Worm (Caenorhabditis elegans) whole organism, L4/young adult: ENCODE results near the gene nhr-122.

Experiments
- dao-5 ChIP-seq: sonication (generic microtip); optimal IDR thresholded peaks from 2 replicates; lab custom pipeline; 2016; ENCODE audit warnings: missing genotype, missing genetic modification characterization, moderate library complexity, missing compliant biosample characterization
- him-1 ChIP-seq: sonication (generic microtip); optimal IDR thresholded peaks from 2 replicates; lab custom pipeline; 2016; ENCODE audit warnings: missing genotype, missing genetic modification reagents, missing genetic modification characterization, missing compliant biosample characterization

ce11 chrIV:1628281-1628680 lies 14.6 kb downstream of the nhr-122 start:
- TF ChIP-seq him-1 (tag; lab: Kevin White, UChicago) (no peak), dao-5 (tag; lab: Kevin White, UChicago) (no peak)
